Worm (Caenorhabditis elegans) whole organism, L3 larva: Measurements from ENCODE around the gene ajm-1.

Source experiments
- R02D3.7 ChIP-seq: fragments of 150-350 bp; optimal IDR thresholded peaks from 2 replicates; lab custom pipeline; 2014; ENCODE audit warnings: missing biosample characterization, missing genetic modification characterization
- ZK546.5 ChIP-seq: sonication (generic microtip); optimal IDR thresholded peaks from 2 replicates; lab custom pipeline; 2017; ENCODE audit warnings: missing biosample characterization, missing genetic modification characterization
- aly-2 ChIP-seq: fragments of 150-350 bp; optimal IDR thresholded peaks from 2 replicates; lab custom pipeline; 2014; ENCODE audit warnings: missing biosample characterization, missing genetic modification characterization
- ceh-16 ChIP-seq: sonication (generic microtip); optimal IDR thresholded peaks from 2 replicates; lab custom pipeline; 2017; ENCODE audit warnings: missing biosample characterization, missing genetic modification characterization
- ceh-82 ChIP-seq: fragments of 150-350 bp; optimal IDR thresholded peaks from 2 replicates; lab custom pipeline; 2014; ENCODE audit warnings: missing biosample characterization, missing genetic modification characterization
- elt-1 ChIP-seq: fragments of 150-350 bp; optimal IDR thresholded peaks from 2 replicates; lab custom pipeline; 2014; ENCODE audit warnings: missing biosample characterization, missing genetic modification characterization
- elt-2 ChIP-seq: sonication (generic microtip); optimal IDR thresholded peaks from 2 replicates; lab custom pipeline; 2016; ENCODE audit warnings: missing genetic modification reagents, mild to moderate bottlenecking, missing genetic modification characterization, missing compliant biosample characterization
- elt-3 ChIP-seq, 3 experiments: fragments of 150-350 bp in 1 of 3; sonication (generic microtip) in 2 of 3; optimal IDR thresholded peaks; 2 replicates in 2 of 3; 4 replicates in 1 of 3; lab custom pipeline; 2014 to 2017; ENCODE audit warnings: missing biosample characterization in 3 of 3, missing genetic modification characterization in 3 of 3
- eor-1 ChIP-seq, 2 experiments: fragments of 150-350 bp; optimal IDR thresholded peaks; 2 replicates each; lab custom pipeline; 2014 to 2018; ENCODE audit warnings: missing biosample characterization in 2 of 2, missing genetic modification characterization in 2 of 2
- fkh-2 ChIP-seq: fragments of 150-350 bp; optimal IDR thresholded peaks from 2 replicates; lab custom pipeline; 2014; ENCODE audit warnings: missing biosample characterization, missing genetic modification reagents, missing genetic modification characterization
- jun-1 ChIP-seq: fragments of 150-350 bp; optimal IDR thresholded peaks from 2 replicates; lab custom pipeline; 2014; ENCODE audit warnings: missing biosample characterization, missing genetic modification reagents, missing genetic modification characterization
- lin-15B ChIP-seq: fragments of 150-350 bp; optimal IDR thresholded peaks from 2 replicates; lab custom pipeline; 2014; ENCODE audit warnings: missing biosample characterization, missing genetic modification characterization
- lin-39 ChIP-seq: fragments of 150-350 bp; optimal IDR thresholded peaks from 2 replicates; lab custom pipeline; 2018; ENCODE audit warnings: missing biosample characterization, missing genetic modification reagents, missing genetic modification characterization
- lsy-12 ChIP-seq: sonication (generic microtip); optimal IDR thresholded peaks from 2 replicates; lab custom pipeline; 2016; ENCODE audit warnings: mild to moderate bottlenecking, missing genetic modification characterization, missing compliant biosample characterization
- mml-1 ChIP-seq: fragments of 150-350 bp; sonication (generic microtip); optimal IDR thresholded peaks from 3 replicates; lab custom pipeline; 2014; ENCODE audit warnings: missing biosample characterization, missing genetic modification characterization
- nhr-11 ChIP-seq: fragments of 150-350 bp; optimal IDR thresholded peaks from 2 replicates; lab custom pipeline; 2014; ENCODE audit warnings: missing biosample characterization, missing genetic modification characterization
- nhr-12 ChIP-seq: fragments of 150-350 bp; optimal IDR thresholded peaks from 2 replicates; lab custom pipeline; 2014; ENCODE audit warnings: missing biosample characterization, missing genetic modification characterization
- nhr-23 ChIP-seq: fragments of 150-350 bp; optimal IDR thresholded peaks from 2 replicates; lab custom pipeline; 2014; ENCODE audit warnings: missing biosample characterization, missing genetic modification reagents, missing genetic modification characterization
- nhr-237 ChIP-seq: fragments of 150-350 bp; optimal IDR thresholded peaks from 2 replicates; lab custom pipeline; 2014; ENCODE audit warnings: missing biosample characterization, missing genetic modification characterization
- nhr-25 ChIP-seq: sonication (generic microtip); optimal IDR thresholded peaks from 2 replicates; lab custom pipeline; 2017; ENCODE audit warnings: missing biosample characterization, missing genetic modification characterization
- nhr-28 ChIP-seq: fragments of 150-350 bp; optimal IDR thresholded peaks from 2 replicates; lab custom pipeline; 2014; ENCODE audit warnings: missing biosample characterization, missing genetic modification characterization
- nhr-43 ChIP-seq: sonication (generic microtip); optimal IDR thresholded peaks from 2 replicates; lab custom pipeline; 2016; ENCODE audit warnings: mild to moderate bottlenecking, missing genetic modification characterization, missing compliant biosample characterization; ENCODE audit not compliant: poor library complexity, severe bottlenecking
- nhr-67 ChIP-seq: fragments of 150-350 bp; optimal IDR thresholded peaks from 2 replicates; lab custom pipeline; 2014; ENCODE audit warnings: missing biosample characterization, missing genetic modification characterization
- nhr-76 ChIP-seq: fragments of 150-350 bp; sonication (generic microtip); optimal IDR thresholded peaks from 5 replicates; lab custom pipeline; 2014; ENCODE audit warnings: missing biosample characterization, missing genetic modification characterization
- nhr-77 ChIP-seq: fragments of 150-350 bp; optimal IDR thresholded peaks from 2 replicates; lab custom pipeline; 2014; ENCODE audit warnings: missing biosample characterization, missing genetic modification characterization
- pha-4 ChIP-seq: fragments of 150-350 bp; optimal IDR thresholded peaks from 2 replicates; lab custom pipeline; 2014; ENCODE audit warnings: missing biosample characterization, missing genetic modification reagents, missing genetic modification characterization
- pqm-1 ChIP-seq: fragments of 150-350 bp; optimal IDR thresholded peaks from 2 replicates; lab custom pipeline; 2017; ENCODE audit warnings: missing biosample characterization, missing genetic modification characterization, inconsistent platforms
- sea-2 ChIP-seq: fragments of 150-350 bp; sonication (generic microtip); optimal IDR thresholded peaks from 4 replicates; lab custom pipeline; 2014; ENCODE audit warnings: missing biosample characterization, missing genetic modification reagents, missing genetic modification characterization
- skn-1 ChIP-seq: fragments of 150-350 bp; optimal IDR thresholded peaks from 2 replicates; lab custom pipeline; 2014; ENCODE audit warnings: missing biosample characterization, missing genetic modification characterization
- snpc-4 ChIP-seq: fragments of 150-350 bp; optimal IDR thresholded peaks from 2 replicates; lab custom pipeline; 2014; ENCODE audit warnings: missing biosample characterization, missing genetic modification characterization
- unc-39 ChIP-seq: sonication (generic microtip); optimal IDR thresholded peaks from 4 replicates; lab custom pipeline; 2017; ENCODE audit warnings: missing biosample characterization, missing genetic modification characterization
- ztf-11 ChIP-seq: fragments of 150-350 bp; optimal IDR thresholded peaks from 2 replicates; lab custom pipeline; 2014; ENCODE audit warnings: missing biosample characterization, missing genetic modification characterization

The ajm-1 gene

ce11 chrX:9082646-9083045 is at the start of gene ajm-1:
Gene ajm-1, plus strand, starts transcription at chrX:9082946.
- TF ChIP-seq nhr-12: no peak
- TF ChIP-seq eor-1 (tag; optimal IDR thresholded peaks at IDR 0.05; lab: Kevin White, UChicago): no peak
- no peak for TF ChIP-seq nhr-77 (tag; lab: Kevin White, UChicago)
- TF ChIP-seq sea-2 (GFP tag; lab: Kevin White, UChicago): no peak
- no peak for TF ChIP-seq snpc-4 (tag; lab: Kevin White, UChicago)
- TF ChIP-seq ztf-11: no peak
- TF ChIP-seq ZK546.5 (tag; lab: Kevin White, UChicago): no peak
- TF ChIP-seq R02D3.7 (tag; lab: Kevin White, UChicago): no peak
- no peak for TF ChIP-seq mml-1 (tag; lab: Kevin White, UChicago)
- TF ChIP-seq nhr-43 (tag; lab: Kevin White, UChicago): no peak
- no peak for TF ChIP-seq nhr-11 (tag; lab: Kevin White, UChicago)
- no peak for TF ChIP-seq nhr-237
- TF ChIP-seq, all 47 proteins: peak for 0

ce11 chrX:9034310-9034709 is 48.4 kb upstream of the ajm-1 start, which contains the start of gene nep-22:
Gene nep-22, plus strand, starts transcription at chrX:9034554.
- TF ChIP-seq elt-2: peak; percentile 80
- no peak for TF ChIP-seq nhr-23 (tag; lab: Kevin White, UChicago)
- no peak for TF ChIP-seq eor-1 (tag; optimal IDR thresholded peaks at IDR 0.05; lab: Kevin White, UChicago)
- peak; percentile 40 for TF ChIP-seq pqm-1 (tag; lab: Kevin White, UChicago)
- no peak for TF ChIP-seq lin-39 (tag; lab: Kevin White, UChicago)
- no peak for TF ChIP-seq nhr-77 (tag; lab: Kevin White, UChicago)
- no peak for TF ChIP-seq aly-2 (tag; lab: Kevin White, UChicago)
- TF ChIP-seq nhr-43 (tag; lab: Kevin White, UChicago): no peak

- TF ChIP-seq skn-1 (tag; lab: Kevin White, UChicago): peak; percentile 74
- TF ChIP-seq ceh-16: no peak
- peak; percentile 80 for TF ChIP-seq pqm-1 (tag; lab: Kevin White, UChicago)
- TF ChIP-seq elt-2: peak; percentile 82
- TF ChIP-seq, all 47 proteins: peak for 3
These were observed 47.6 kb upstream of the ajm-1 start for ce11 chrX:9035142-9035541.

- TF ChIP-seq elt-2 (peak; percentile 73), nhr-25 (tag; lab: Kevin White, UChicago) (no peak), pqm-1 (tag; lab: Kevin White, UChicago) (peak; percentile 58)
These were observed 46.5 kb upstream of the ajm-1 start for ce11 chrX:9036237-9036636.

- TF ChIP-seq nhr-76: no peak
- TF ChIP-seq unc-39: no peak
- TF ChIP-seq R02D3.7 (tag; lab: Kevin White, UChicago): no peak
- no peak for TF ChIP-seq lin-15B (tag; lab: Kevin White, UChicago)
- TF ChIP-seq nhr-25 (tag; lab: Kevin White, UChicago): no peak
- TF ChIP-seq elt-2: no peak
- no peak for TF ChIP-seq ceh-16
These were observed 36.8 kb upstream of the ajm-1 start, which contains the start of gene prdm-14 for ce11 chrX:9045913-9046312. Gene prdm-14, plus strand, starts transcription at chrX:9046213.

- no peak for TF ChIP-seq nhr-28 (tag; lab: Kevin White, UChicago)
- no peak for TF ChIP-seq eor-1 (tag; optimal IDR thresholded peaks at IDR 0.05; lab: Kevin White, UChicago)
These were observed 34.1 kb upstream of the ajm-1 start, which contains the start of gene F47E1.20 for ce11 chrX:9048657-9049056. Gene F47E1.20, plus strand, starts transcription at chrX:9048957.

ce11 chrX:9053426-9053825 is 29.3 kb upstream of the ajm-1 start:
- TF ChIP-seq elt-3 (tag; optimal IDR thresholded peaks at IDR 0.05; lab: Kevin White, UChicago): peak in 1 of 3 experiments; percentile 20
- TF ChIP-seq skn-1 (tag; lab: Kevin White, UChicago): no peak
- no peak for TF ChIP-seq jun-1 (tag; lab: Kevin White, UChicago)
- TF ChIP-seq nhr-25 (tag; lab: Kevin White, UChicago): peak; percentile 53
- TF ChIP-seq fkh-2: no peak
- peak; percentile 39 for TF ChIP-seq nhr-23 (tag; lab: Kevin White, UChicago)
- TF ChIP-seq, all 47 proteins: peak for 3

- TF ChIP-seq pha-4 (tag; lab: Kevin White, UChicago) (no peak), ceh-82 (tag; lab: Kevin White, UChicago) (no peak), ZK546.5 (tag; lab: Kevin White, UChicago) (no peak), lin-39 (tag; lab: Kevin White, UChicago) (no peak), nhr-77 (tag; lab: Kevin White, UChicago) (no peak), jun-1 (tag; lab: Kevin White, UChicago) (no peak), nhr-67 (tag; lab: Kevin White, UChicago) (no peak), eor-1 (tag; optimal IDR thresholded peaks at IDR 0.05; lab: Kevin White, UChicago) (no peak), nhr-76 (no peak), nhr-25 (tag; lab: Kevin White, UChicago) (no peak), aly-2 (tag; lab: Kevin White, UChicago) (no peak), R02D3.7 (tag; lab: Kevin White, UChicago) (no peak), lsy-12 (tag; lab: Kevin White, UChicago) (no peak), elt-1 (tag; lab: Kevin White, UChicago) (no peak), sea-2 (GFP tag; lab: Kevin White, UChicago) (no peak)
These were observed 25.4 kb upstream of the ajm-1 start, which contains the start of gene F47E1.2 for ce11 chrX:9057352-9057751. Gene F47E1.2, plus strand, starts transcription at chrX:9057652.
